Worm (Caenorhabditis elegans) whole organism, mixed stage, embryonic: ENCODE results near the gene R07E4.3.

Experiments used
- M03D4.4 ChIP-seq: sonication (generic microtip); optimal IDR thresholded peaks from 2 replicates; lab custom pipeline; 2017; ENCODE audit warnings: mild to moderate bottlenecking, missing genetic modification characterization, missing compliant biosample characterization
- bed-3 ChIP-seq: fragments of 200-800 bp; sonication (Bioruptor generic); optimal IDR thresholded peaks from 3 replicates; lab custom pipeline; 2018; ENCODE audit warnings: mild to moderate bottlenecking, missing genetic modification characterization, moderate library complexity, missing compliant biosample characterization
- blmp-1 ChIP-seq: fragments of 150-350 bp; optimal IDR thresholded peaks from 2 replicates; lab custom pipeline; 2014; ENCODE audit warnings: missing biosample characterization, missing genetic modification characterization
- ceh-39 ChIP-seq: fragments of 150-350 bp; optimal IDR thresholded peaks from 2 replicates; lab custom pipeline; 2014; ENCODE audit warnings: missing biosample characterization, missing genetic modification characterization
- ceh-43 ChIP-seq: fragments of 200-800 bp; sonication (Bioruptor generic); optimal IDR thresholded peaks from 2 replicates; lab custom pipeline; 2018; ENCODE audit warnings: mild to moderate bottlenecking, missing genetic modification characterization, moderate library complexity, missing compliant biosample characterization
- ceh-83 ChIP-seq: fragments of 200-800 bp; sonication (Bioruptor generic); optimal IDR thresholded peaks from 2 replicates; lab custom pipeline; 2018; ENCODE audit warnings: mild to moderate bottlenecking, missing genetic modification characterization, missing compliant biosample characterization
- ces-1 ChIP-seq: fragments of 150-350 bp; optimal IDR thresholded peaks from 2 replicates; lab custom pipeline; 2014; ENCODE audit warnings: missing biosample characterization, missing genetic modification reagents, missing genetic modification characterization
- cnd-1 ChIP-seq: fragments of 200-800 bp; sonication (Bioruptor generic); optimal IDR thresholded peaks from 2 replicates; lab custom pipeline; 2018; ENCODE audit warnings: mild to moderate bottlenecking, missing genetic modification characterization, missing compliant biosample characterization
- drap-1 ChIP-seq: fragments of 200-800 bp; sonication (Bioruptor generic); optimal IDR thresholded peaks from 3 replicates; lab custom pipeline; 2018; ENCODE audit warnings: mild to moderate bottlenecking, missing genetic modification characterization, missing compliant biosample characterization
- elt-1 ChIP-seq: sonication (generic microtip); optimal IDR thresholded peaks from 2 replicates; lab custom pipeline; 2017; ENCODE audit warnings: missing genetic modification characterization, mild to moderate bottlenecking, missing compliant biosample characterization, antibody characterized with exemption, moderate library complexity, borderline replicate concordance; ENCODE audit not compliant: insufficient read depth
- elt-3 ChIP-seq: fragments of 150-350 bp; optimal IDR thresholded peaks from 2 replicates; lab custom pipeline; 2014; ENCODE audit warnings: missing biosample characterization, missing genetic modification characterization
- flh-1 ChIP-seq: fragments of 200-800 bp; sonication (Bioruptor generic); optimal IDR thresholded peaks from 2 replicates; lab custom pipeline; 2018; ENCODE audit warnings: mild to moderate bottlenecking, missing genetic modification characterization, moderate library complexity, missing compliant biosample characterization
- ham-2 ChIP-seq: fragments of 200-800 bp; sonication (Bioruptor generic); optimal IDR thresholded peaks from 2 replicates; lab custom pipeline; 2018; ENCODE audit warnings: mild to moderate bottlenecking, missing genetic modification characterization, missing compliant biosample characterization
- hlh-1 ChIP-seq: fragments of 150-350 bp; optimal IDR thresholded peaks from 2 replicates; lab custom pipeline; 2014; ENCODE audit warnings: missing biosample characterization, missing genetic modification reagents, missing genetic modification characterization
- lin-13 ChIP-seq: fragments of 150-350 bp; optimal IDR thresholded peaks from 2 replicates; lab custom pipeline; 2014; ENCODE audit warnings: missing biosample characterization, missing genetic modification characterization
- lin-32 ChIP-seq: fragments of 200-800 bp; sonication (Bioruptor generic); optimal IDR thresholded peaks from 2 replicates; lab custom pipeline; 2018; ENCODE audit warnings: mild to moderate bottlenecking, missing genetic modification characterization, missing compliant biosample characterization
- lsy-2 ChIP-seq: fragments of 150-350 bp; optimal IDR thresholded peaks from 2 replicates; lab custom pipeline; 2014; ENCODE audit warnings: missing biosample characterization, missing genetic modification characterization
- mab-5 ChIP-seq: fragments of 150-350 bp; optimal IDR thresholded peaks from 2 replicates; lab custom pipeline; 2014; ENCODE audit warnings: missing biosample characterization, missing genetic modification characterization
- mep-1 ChIP-seq: fragments of 150-350 bp; optimal IDR thresholded peaks from 2 replicates; lab custom pipeline; 2017; ENCODE audit warnings: missing biosample characterization, missing genetic modification reagents, missing genetic modification characterization, inconsistent platforms
- mls-2 ChIP-seq: sonication (generic microtip); optimal IDR thresholded peaks from 2 replicates; lab custom pipeline; 2016; ENCODE audit warnings: mild to moderate bottlenecking, missing genetic modification characterization, moderate library complexity, missing compliant biosample characterization
- nhr-12 ChIP-seq: fragments of 150-350 bp; optimal IDR thresholded peaks from 2 replicates; lab custom pipeline; 2014; ENCODE audit warnings: missing biosample characterization, missing genetic modification characterization
- nhr-2 ChIP-seq: fragments of 150-350 bp; optimal IDR thresholded peaks from 2 replicates; lab custom pipeline; 2014; ENCODE audit warnings: missing biosample characterization, missing genetic modification characterization
- nhr-237 ChIP-seq: fragments of 150-350 bp; optimal IDR thresholded peaks from 2 replicates; lab custom pipeline; 2014; ENCODE audit warnings: missing biosample characterization, missing genetic modification characterization
- nhr-28 ChIP-seq: fragments of 150-350 bp; optimal IDR thresholded peaks from 2 replicates; lab custom pipeline; 2014; ENCODE audit warnings: missing biosample characterization, missing genetic modification characterization
- nhr-76 ChIP-seq: sonication (generic microtip); optimal IDR thresholded peaks from 2 replicates; lab custom pipeline; 2017; ENCODE audit warnings: missing biosample characterization, missing genetic modification characterization
- pha-4 ChIP-seq: fragments of 150-350 bp; optimal IDR thresholded peaks from 2 replicates; lab custom pipeline; 2018; ENCODE audit warnings: missing biosample characterization, missing genetic modification reagents, missing genetic modification characterization
- sem-2 ChIP-seq: fragments of 200-800 bp; sonication (Bioruptor generic); optimal IDR thresholded peaks from 2 replicates; lab custom pipeline; 2018; ENCODE audit warnings: mild to moderate bottlenecking, missing genetic modification characterization, missing compliant biosample characterization
- snpc-4 ChIP-seq: fragments of 150-350 bp; optimal IDR thresholded peaks from 2 replicates; lab custom pipeline; 2014; ENCODE audit warnings: missing biosample characterization, missing genetic modification characterization
- sptf-1 ChIP-seq: sonication (generic microtip); optimal IDR thresholded peaks from 2 replicates; lab custom pipeline; 2017; ENCODE audit warnings: mild to moderate bottlenecking, missing genetic modification characterization, moderate library complexity, missing compliant biosample characterization
- tbx-8 ChIP-seq: fragments of 200-800 bp; sonication (Bioruptor generic); optimal IDR thresholded peaks from 2 replicates; lab custom pipeline; 2018; ENCODE audit warnings: mild to moderate bottlenecking, missing genetic modification characterization, moderate library complexity, missing compliant biosample characterization
- unc-120 ChIP-seq: sonication (generic microtip); optimal IDR thresholded peaks from 2 replicates; lab custom pipeline; 2017; ENCODE audit warnings: missing genetic modification characterization, missing compliant biosample characterization; ENCODE audit not compliant: poor library complexity, severe bottlenecking
- unc-39 ChIP-seq: fragments of 150-350 bp; optimal IDR thresholded peaks from 2 replicates; lab custom pipeline; 2014; ENCODE audit warnings: missing biosample characterization, missing genetic modification characterization
- unc-62 ChIP-seq: fragments of 150-350 bp; optimal IDR thresholded peaks from 2 replicates; lab custom pipeline; 2014; ENCODE audit warnings: missing biosample characterization, missing genetic modification reagents, missing genetic modification characterization
- zip-8 ChIP-seq: fragments of 150-350 bp; optimal IDR thresholded peaks from 2 replicates; lab custom pipeline; 2014; ENCODE audit warnings: missing biosample characterization, missing genetic modification characterization
- ztf-11 ChIP-seq: fragments of 150-350 bp; optimal IDR thresholded peaks from 2 replicates; lab custom pipeline; 2014; ENCODE audit warnings: missing biosample characterization, missing genetic modification characterization

Gene R07E4.3

ce11 chrX:5984581-5985039 is 31.4 kb downstream of the R07E4.3 start, which contains the start of gene klp-13 (continued):
- TF ChIP-seq mls-2 = peak; percentile 76
- peak; percentile 75 for TF ChIP-seq sptf-1
- peak; percentile 85 for TF ChIP-seq mep-1
- TF ChIP-seq ces-1 (GFP tag; lab: Kevin White, UChicago) = peak; percentile 70
- TF ChIP-seq lin-13 (tag; lab: Kevin White, UChicago) = peak; percentile 51
- peak; percentile 80 for TF ChIP-seq unc-120 (tag; lab: Kevin White, UChicago)

ce11 chrX:5985720-5986119 is 32.5 kb downstream of the R07E4.3 start:
- TF ChIP-seq flh-1 (GFP tag; lab: Kevin White, UChicago) (no peak), mls-2 (no peak), nhr-76 (tag; lab: Kevin White, UChicago) (no peak), pha-4 (no peak), lin-32 (GFP tag; lab: Kevin White, UChicago) (no peak), lin-13 (tag; lab: Kevin White, UChicago) (no peak), unc-39 (tag; lab: Kevin White, UChicago) (no peak)

DNA sequence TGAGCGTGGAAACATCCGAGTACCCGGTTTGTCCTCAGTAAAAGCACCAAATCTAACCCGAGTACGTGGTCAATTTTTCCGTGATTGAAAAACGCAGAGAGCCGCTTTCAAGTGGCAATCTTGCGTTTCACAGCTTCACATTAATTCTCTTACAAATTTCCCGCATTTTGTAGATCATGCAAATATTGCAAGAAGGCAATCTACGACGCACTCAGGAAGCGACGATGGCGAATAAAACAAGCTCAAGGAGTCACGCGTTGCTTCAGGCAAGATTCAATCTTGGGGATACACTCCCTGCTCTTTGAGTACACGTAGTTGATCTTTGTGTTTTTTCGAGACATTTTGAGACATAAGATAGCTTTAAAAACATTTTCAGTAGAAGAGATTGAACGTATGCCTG is 34.7 kb downstream of the R07E4.3 start:
- TF ChIP-seq ceh-43 = no peak
- TF ChIP-seq, all 35 proteins: peak for 0

DNA sequence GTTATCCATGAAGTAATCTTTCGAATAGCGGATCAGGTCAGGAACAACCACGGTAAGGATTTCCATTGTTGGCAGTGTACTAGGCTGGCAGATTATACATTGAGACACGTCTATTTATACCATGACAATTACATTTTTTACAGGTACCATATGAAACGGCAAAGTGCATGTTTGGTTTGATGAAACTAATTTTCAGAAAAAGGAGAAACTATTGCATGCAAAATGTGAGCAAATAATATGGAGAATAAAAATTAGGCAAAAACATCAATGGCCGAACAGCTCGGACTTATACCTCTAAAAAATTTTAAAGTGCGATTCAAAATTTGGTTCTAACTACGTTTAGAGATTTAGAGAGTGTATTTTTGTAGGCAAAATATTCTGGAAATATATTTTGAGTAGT is 39.5 kb downstream of the R07E4.3 start, which contains the start of gene F22F4.5:
Gene F22F4.5 (minus strand): TSS at position 101 of the 400 bp plus-strand sequence.
- no peak for TF ChIP-seq lsy-2 (tag; lab: Kevin White, UChicago)
- no peak for TF ChIP-seq ceh-43
- no peak for TF ChIP-seq unc-39 (tag; lab: Kevin White, UChicago)
- TF ChIP-seq mls-2 = no peak
- TF ChIP-seq blmp-1 = no peak
- TF ChIP-seq unc-120 (tag; lab: Kevin White, UChicago) = no peak
- TF ChIP-seq M03D4.4 (tag; lab: Kevin White, UChicago) = no peak
- TF ChIP-seq mab-5 (tag; lab: Kevin White, UChicago) = no peak
- TF ChIP-seq nhr-28 (tag; lab: Kevin White, UChicago) = no peak
- TF ChIP-seq nhr-237 (tag; lab: Kevin White, UChicago) = no peak
- no peak for TF ChIP-seq lin-13 (tag; lab: Kevin White, UChicago)
- no peak for TF ChIP-seq drap-1
- TF ChIP-seq elt-1 (tag; lab: Kevin White, UChicago) = no peak
- no peak for TF ChIP-seq snpc-4 (tag; lab: Kevin White, UChicago)
- no peak for TF ChIP-seq elt-3
- no peak for TF ChIP-seq zip-8
- no peak for TF ChIP-seq cnd-1 (tag; lab: Kevin White, UChicago)
- no peak for TF ChIP-seq ceh-83 (GFP tag; lab: Kevin White, UChicago)
- TF ChIP-seq flh-1 (GFP tag; lab: Kevin White, UChicago) = no peak

DNA sequence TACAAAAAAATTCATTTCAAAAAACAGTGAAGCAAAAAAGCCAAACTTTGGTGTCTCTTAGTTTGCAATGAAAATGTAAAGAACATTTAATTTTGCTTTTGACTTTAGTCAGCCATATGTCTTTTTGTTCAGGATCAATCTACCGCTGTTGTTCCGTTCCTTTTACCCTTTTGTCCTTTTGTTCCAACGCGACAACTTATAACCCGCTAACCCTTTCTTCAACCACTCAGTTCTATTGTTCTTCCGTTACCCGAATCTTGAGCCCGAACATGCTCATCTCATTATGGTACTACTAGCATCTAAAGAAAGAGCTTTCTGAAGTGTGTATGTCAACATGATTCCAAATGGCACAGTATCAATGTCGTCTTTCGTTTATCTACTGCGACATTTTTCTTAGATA is 40.7 kb downstream of the R07E4.3 start:
- TF ChIP-seq unc-39 (tag; lab: Kevin White, UChicago) (no peak), ham-2 (GFP tag; lab: Kevin White, UChicago) (peak; percentile 62), ces-1 (GFP tag; lab: Kevin White, UChicago) (peak; percentile 6), nhr-237 (tag; lab: Kevin White, UChicago) (no peak)

DNA sequence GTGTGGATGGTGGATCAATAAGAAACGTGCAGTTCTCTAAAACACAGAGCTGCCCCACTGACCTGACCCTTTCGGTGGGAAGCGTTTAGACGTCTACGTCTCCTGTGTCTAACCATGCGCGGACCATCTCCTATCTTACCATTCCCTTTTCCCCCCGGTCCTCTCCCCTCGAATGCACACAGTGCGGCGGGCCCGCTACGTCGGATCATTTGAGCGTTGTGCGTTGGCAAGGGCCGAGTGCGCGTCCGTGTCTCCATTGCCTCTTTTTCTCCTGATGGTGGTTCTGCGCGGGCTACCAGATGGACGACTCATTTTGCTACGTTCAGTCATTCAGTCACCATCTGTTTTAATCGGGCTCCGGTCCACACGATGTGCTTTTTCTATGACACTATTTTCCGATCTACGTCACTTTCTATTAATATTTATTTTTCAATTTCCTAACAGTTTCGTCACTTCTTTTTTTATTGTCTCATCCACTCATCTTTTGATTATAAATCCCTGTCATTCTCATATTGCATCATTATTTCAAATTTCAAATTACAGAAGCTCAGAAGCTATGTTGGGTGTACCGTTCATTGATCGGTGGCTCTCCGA is 42.5 kb downstream of the R07E4.3 start, which contains the start of gene inx-3:
Gene inx-3 (plus strand): TSS at position 544 of the 594 bp plus-strand sequence.
- no peak for TF ChIP-seq nhr-237 (tag; lab: Kevin White, UChicago)
- peak; percentile 28 for TF ChIP-seq drap-1
- TF ChIP-seq lin-13 (tag; lab: Kevin White, UChicago) = no peak
- peak; percentile 92 for TF ChIP-seq cnd-1 (tag; lab: Kevin White, UChicago)
- TF ChIP-seq sem-2 = no peak
- no peak for TF ChIP-seq mab-5 (tag; lab: Kevin White, UChicago)
- TF ChIP-seq snpc-4 (tag; lab: Kevin White, UChicago) = no peak
- TF ChIP-seq unc-39 (tag; lab: Kevin White, UChicago) = no peak
- TF ChIP-seq bed-3 (GFP tag; lab: Kevin White, UChicago) = no peak
- TF ChIP-seq mls-2 = peak; percentile 44
- TF ChIP-seq ceh-39 (tag; lab: Kevin White, UChicago) = peak; percentile 18
- TF ChIP-seq sptf-1 = no peak
- no peak for TF ChIP-seq elt-1 (tag; lab: Kevin White, UChicago)
- no peak for TF ChIP-seq ces-1 (GFP tag; lab: Kevin White, UChicago)
- TF ChIP-seq lin-32 (GFP tag; lab: Kevin White, UChicago) = peak; percentile 54
- peak; percentile 38 for TF ChIP-seq M03D4.4 (tag; lab: Kevin White, UChicago)
- no peak for TF ChIP-seq hlh-1
- TF ChIP-seq pha-4 = no peak
- no peak for TF ChIP-seq nhr-2 (tag; lab: Kevin White, UChicago)
- no peak for TF ChIP-seq nhr-76 (tag; lab: Kevin White, UChicago)
- no peak for TF ChIP-seq elt-3
- TF ChIP-seq tbx-8 (GFP tag; lab: Kevin White, UChicago) = no peak
- no peak for TF ChIP-seq unc-62 (GFP tag; lab: Kevin White, UChicago)
- no peak for TF ChIP-seq nhr-28 (tag; lab: Kevin White, UChicago)
- TF ChIP-seq flh-1 (GFP tag; lab: Kevin White, UChicago) = no peak
- peak; percentile 67 for TF ChIP-seq ztf-11 (tag; lab: Kevin White, UChicago)
- TF ChIP-seq blmp-1 = no peak
- no peak for TF ChIP-seq nhr-12 (tag; lab: Kevin White, UChicago)
- no peak for TF ChIP-seq ham-2 (GFP tag; lab: Kevin White, UChicago)
- TF ChIP-seq lsy-2 (tag; lab: Kevin White, UChicago) = no peak
- no peak for TF ChIP-seq ceh-43
- no peak for TF ChIP-seq ceh-83 (GFP tag; lab: Kevin White, UChicago)
